Worm (Caenorhabditis elegans) whole organism, young adult: ENCODE results near the gene srw-68.

ENCODE experiments used
- ama-1 ChIP-seq, 3 experiments: fragments of 150-350 bp in 1 of 3; sonication (generic microtip) in 2 of 3; optimal IDR thresholded peaks; 2 replicates each; lab custom pipeline; 2014 to 2018; ENCODE audit warnings: missing biosample characterization in 2 of 3, missing genetic modification characterization in 2 of 3, missing genetic modification reagents in 2 of 3
- lsl-1 ChIP-seq: fragments of 200-800 bp; sonication (Bioruptor generic); optimal IDR thresholded peaks from 2 replicates; lab custom pipeline; 2018; ENCODE audit warnings: mild to moderate bottlenecking, missing genetic modification characterization, moderate library complexity, missing compliant biosample characterization
- madf-3 ChIP-seq: fragments of 200-800 bp; sonication (Bioruptor generic); IDR thresholded peaks from 2 replicates; pipeline ENCODE4 v1.3.6; 2022; ENCODE audit warnings: missing genetic modification reagents, missing genetic modification characterization, missing compliant biosample characterization
- madf-8 ChIP-seq: fragments of 200-800 bp; sonication (Bioruptor generic); conservative IDR thresholded peaks from 2 replicates; pipeline ENCODE4 v1.3.6; 2022; ENCODE audit warnings: missing genetic modification reagents, missing genetic modification characterization, missing compliant biosample characterization
- tbp1 ChIP-seq: fragments of 200-800 bp; sonication (Bioruptor generic); optimal IDR thresholded peaks from 2 replicates; lab custom pipeline; 2018; ENCODE audit warnings: mild to moderate bottlenecking, missing genetic modification characterization, missing compliant biosample characterization
- tbx-9 ChIP-seq: sonication (generic microtip); optimal IDR thresholded peaks from 2 replicates; lab custom pipeline; 2016; ENCODE audit warnings: borderline replicate concordance, missing genetic modification characterization, inconsistent platforms, missing compliant biosample characterization
- ztf-6 ChIP-seq: fragments of 200-800 bp; sonication (Bioruptor generic); IDR thresholded peaks from 2 replicates; pipeline ENCODE4 v1.3.6; 2022; ENCODE audit warnings: missing genetic modification reagents, missing genetic modification characterization, missing compliant biosample characterization

ce11 chrV:7387755-7388154 is 38.7 kb downstream of the srw-68 start, which contains the start of gene C02H6.3:
- TF ChIP-seq ztf-6 (GFP tag; lab: Robert Waterston, UW) (no peak), tbp1 (GFP tag; lab: Kevin White, UChicago) (no peak), lsl-1 (GFP tag; lab: Kevin White, UChicago) (no peak), madf-3 (GFP tag; lab: Robert Waterston, UW) (no peak), madf-8 (GFP tag; lab: Robert Waterston, UW) (no peak), tbx-9 (tag; lab: Kevin White, UChicago) (no peak), ama-1 (optimal IDR thresholded peaks at IDR 0.05; lab: Kevin White, UChicago) (no peak), ama-1 (GFP tag; optimal IDR thresholded peaks at IDR 0.05; lab: Kevin White, UChicago) (no peak)
